Fruit fly (Drosophila melanogaster): Measurements from ENCODE around the gene tna.

- TF ChIP-seq Myc (optimal IDR thresholded peaks at IDR 0.05) (no peak), insv (optimal IDR thresholded peaks at IDR 0.05) (no peak)
These were observed 87.6 kb downstream of the tna start for dm6 chr3L:10922973-10923372.
